Worm (Caenorhabditis elegans): Measurements from ENCODE around the gene str-185.
A peak's percentile ranks its signal among the peaks of the same experiment; 100 is the strongest.

Gene str-185

DNA sequence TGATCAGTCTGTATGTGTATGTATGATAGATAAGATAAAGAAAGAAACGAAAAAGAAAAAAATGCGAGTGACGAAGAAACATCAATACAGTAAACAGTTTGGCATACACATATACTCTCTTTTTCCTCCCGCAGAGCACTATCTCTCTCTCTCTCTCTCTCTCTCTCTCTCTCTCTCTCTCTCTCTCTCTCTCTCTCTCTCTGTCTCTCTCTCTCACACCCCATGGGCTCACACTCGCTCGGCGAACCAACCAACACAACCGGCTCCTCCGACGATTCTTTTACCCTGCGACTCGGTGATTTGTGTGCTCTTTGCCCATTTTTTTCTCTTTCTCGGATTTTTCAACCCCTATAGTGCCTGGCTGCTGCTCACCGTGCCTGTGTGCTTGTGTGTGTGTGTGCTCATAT, 22.7 kb downstream of the str-185 start (continued):
- TF ChIP-seq mcd-1 (GFP tag; IDR thresholded peaks at IDR 0.05): peak; percentile 69
- TF ChIP-seq tbp1 (GFP tag; optimal IDR thresholded peaks at IDR 0.05): peak; percentile 34
- peak; percentile 76 for TF ChIP-seq dox-1 (GFP tag; IDR thresholded peaks at IDR 0.05)
- no peak for TF ChIP-seq mxl-1 (tag; optimal IDR thresholded peaks at IDR 0.05)
- TF ChIP-seq cebp-1 (GFP tag; IDR thresholded peaks at IDR 0.05): no peak
- TF ChIP-seq cebp-1 (tag; optimal IDR thresholded peaks at IDR 0.05): peak; percentile 25

DNA sequence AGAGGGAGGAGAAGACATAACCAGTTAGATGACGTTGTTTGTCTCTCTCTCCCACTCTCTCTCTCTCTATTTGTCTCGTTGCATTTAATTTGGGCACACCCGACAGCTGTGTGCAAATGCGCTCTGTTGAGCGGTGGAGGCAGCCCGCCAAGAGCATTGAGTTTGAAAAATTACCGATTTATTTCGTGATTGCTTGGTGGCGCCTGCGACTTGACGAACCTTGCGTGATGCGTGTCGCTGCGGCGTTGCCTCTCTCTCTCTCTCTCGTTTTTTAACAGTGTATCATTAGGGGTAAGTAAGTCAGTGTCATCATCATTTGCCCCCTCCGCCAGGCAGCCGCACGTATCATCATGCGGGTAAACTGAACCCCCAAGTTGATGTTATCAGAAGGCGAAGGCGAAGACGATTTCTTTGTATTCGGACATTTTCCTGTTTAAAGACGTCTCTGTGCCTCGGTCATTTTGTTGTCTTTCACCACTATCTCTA, 23.7 kb downstream of the str-185 start:
- TF ChIP-seq nhr-80 (tag; optimal IDR thresholded peaks at IDR 0.05) (peak; percentile 91), ceh-40 (GFP tag; IDR thresholded peaks at IDR 0.05) (no peak), B0019.2 (GFP tag; conservative IDR thresholded peaks at IDR 0.05) (no peak), K12H6.12 (tag; optimal IDR thresholded peaks at IDR 0.05) (peak; percentile 62), dox-1 (GFP tag; IDR thresholded peaks at IDR 0.05) (peak; percentile 57; the same call in 1 of the 2 replicates), ztf-22 (GFP tag; optimal IDR thresholded peaks at IDR 0.05) (peak; percentile 27), rcor-1 (GFP tag; IDR thresholded peaks at IDR 0.05) (peak; percentile 36; the same call in 1 of the 2 replicates), nfya-1 (tag; optimal IDR thresholded peaks at IDR 0.05; ENCODE audit: borderline replicate concordance, insufficient read depth) (no peak), aptf-3 (GFP tag; IDR thresholded peaks at IDR 0.05) (no peak), somi-1 (GFP tag; optimal IDR thresholded peaks at IDR 0.05) (no peak), Y56A3A.18 (GFP tag; IDR thresholded peaks at IDR 0.05) (0 out of 2 replicates have a peak, but pooled peaks have one; percentile 15), pbrm-1 (GFP tag; IDR thresholded peaks at IDR 0.05) (0 out of 2 replicates have a peak, but pooled peaks have one; percentile 41), attf-5 (GFP tag; optimal IDR thresholded peaks at IDR 0.05) (peak; percentile 79), ets-4 (GFP tag; optimal IDR thresholded peaks at IDR 0.05) (peak; percentile 38), Y53G8AR.9 (GFP tag; conservative IDR thresholded peaks at IDR 0.05) (no peak; the same call in 1 of the 2 replicates), zfh-2 (GFP tag; conservative IDR thresholded peaks at IDR 0.05) (peak; percentile 84), lin-35 (GFP tag; optimal IDR thresholded peaks at IDR 0.05) (peak in 1 of 3 experiments; percentile 37), attf-6 (GFP tag; IDR thresholded peaks at IDR 0.05) (no peak), pha-4 (tag; optimal IDR thresholded peaks at IDR 0.05) (no peak), F57A8.1 (GFP tag; optimal IDR thresholded peaks at IDR 0.05) (no peak), dpl-1 (GFP tag; optimal IDR thresholded peaks at IDR 0.05) (no peak), madf-3 (GFP tag; IDR thresholded peaks at IDR 0.05) (no peak), attf-3 (GFP tag; conservative IDR thresholded peaks at IDR 0.05) (no peak), mcd-1 (GFP tag; IDR thresholded peaks at IDR 0.05) (peak; percentile 87), ccch-3 (GFP tag; optimal IDR thresholded peaks at IDR 0.05) (no peak), lin-54 (GFP tag; optimal IDR thresholded peaks at IDR 0.05) (peak; percentile 29), lin-26 (GFP tag; IDR thresholded peaks at IDR 0.05) (peak; percentile 54; the same call in 1 of the 2 replicates), egl-44 (GFP tag; IDR thresholded peaks at IDR 0.05) (no peak), B0336.3 (GFP tag; IDR thresholded peaks at IDR 0.05) (peak; percentile 32; the same call in 1 of the 2 replicates), bed-2 (GFP tag; IDR thresholded peaks at IDR 0.05) (no peak), nhr-90 (tag; optimal IDR thresholded peaks at IDR 0.05) (no peak), lsy-27 (tag; optimal IDR thresholded peaks at IDR 0.05; ENCODE audit: borderline replicate concordance, insufficient read depth) (no peak), snpc-3.4 (tag; optimal IDR thresholded peaks at IDR 0.05) (no peak), mes-4 (tag; optimal IDR thresholded peaks at IDR 0.05) (no peak), K11D2.4 (GFP tag; IDR thresholded peaks at IDR 0.05) (peak; percentile 33; the same call in 1 of the 2 replicates), snpc-4 (GFP tag; optimal IDR thresholded peaks at IDR 0.05) (no peak), snpc-4 (tag; optimal IDR thresholded peaks at IDR 0.05) (peak in 2 of 4 experiments; percentile 3 to 55), ceh-91 (GFP tag; IDR thresholded peaks at IDR 0.05) (no peak), chd-7 (tag; optimal IDR thresholded peaks at IDR 0.05) (peak; percentile 36), zim-3 (tag; optimal IDR thresholded peaks at IDR 0.05) (no peak), F10E7.11 (tag; optimal IDR thresholded peaks at IDR 0.05) (no peak), ztf-18 (tag; optimal IDR thresholded peaks at IDR 0.05) (peak; percentile 23)
